Fruit fly (Drosophila melanogaster) whole organism, pupa: ENCODE measurements around the gene CG14658.

ENCODE experiments used
- CG14655 ChIP-seq: fragments of 200-800 bp; sonication (Bioruptor generic); optimal IDR thresholded peaks from 3 replicates; lab custom pipeline; 2017; ENCODE audit warnings: mild to moderate bottlenecking, missing biosample characterization, missing genetic modification reagents, missing genetic modification characterization
- CG17806 ChIP-seq: fragments of 200-800 bp; sonication (Bioruptor generic); optimal IDR thresholded peaks from 2 replicates; lab custom pipeline; 2018; ENCODE audit warnings: missing biosample characterization, mild to moderate bottlenecking, missing genetic modification characterization, moderate library complexity
- CG34367 ChIP-seq: fragments of 200-800 bp; sonication (Bioruptor generic); optimal IDR thresholded peaks from 2 replicates; lab custom pipeline; 2018; ENCODE audit warnings: missing biosample characterization, mild to moderate bottlenecking, missing genetic modification characterization
- CG4496 ChIP-seq: fragments of 200-800 bp; sonication (Bioruptor generic); IDR thresholded peaks from 3 replicates; pipeline ENCODE4 v1.3.6; 2022; ENCODE audit warnings: missing biosample characterization, missing genetic modification characterization
- EcR ChIP-seq: fragments of 200-800 bp; sonication (Bioruptor generic); optimal IDR thresholded peaks from 3 replicates; lab custom pipeline; 2019; ENCODE audit warnings: missing biosample characterization, missing genetic modification characterization, mild to moderate bottlenecking, moderate library complexity, missing genetic modification reagents
- Ets98B ChIP-seq: fragments of 200-800 bp; sonication (Bioruptor generic); IDR thresholded peaks from 2 replicates; pipeline ENCODE4 v1.3.6; 2022; ENCODE audit warnings: missing biosample characterization, missing genetic modification characterization
- Pif1A ChIP-seq: fragments of 200-800 bp; sonication (Bioruptor generic); optimal IDR thresholded peaks from 3 replicates; lab custom pipeline; 2016; ENCODE audit warnings: missing biosample characterization, missing genetic modification characterization
- fd96Ca ChIP-seq: fragments of 200-800 bp; sonication (Bioruptor generic); IDR thresholded peaks from 3 replicates; pipeline ENCODE4 v1.3.6; 2022; ENCODE audit warnings: missing biosample characterization, missing genetic modification characterization

DNA sequence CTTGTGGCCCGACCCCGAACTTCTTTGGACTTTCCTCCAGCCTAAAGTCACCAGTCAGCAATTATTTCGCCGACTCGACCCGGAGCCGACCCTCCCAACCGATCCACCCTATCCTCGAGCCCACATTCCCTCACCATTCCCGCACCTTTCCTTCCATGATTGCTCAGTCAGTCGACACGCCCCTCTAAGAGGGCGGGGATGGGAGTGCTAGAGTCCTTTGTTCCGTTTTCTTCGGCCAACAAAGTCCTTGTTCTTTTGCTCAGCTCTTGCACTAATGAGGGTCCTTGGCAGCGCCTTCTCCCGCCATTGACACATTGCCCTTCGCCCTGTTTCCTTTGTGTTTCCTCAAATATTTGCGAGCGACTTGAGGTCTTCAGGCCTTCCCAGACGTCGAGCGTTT, 15.0 kb upstream of the CG14658 start:
- TF ChIP-seq Ets98B (no peak), EcR (no peak), fd96Ca (GFP tag; lab: Robert Waterston, UW) (no peak), CG17806 (tag; lab: Kevin White, UChicago) (no peak), CG4496 (no peak), CG34367 (no peak), Pif1A (GFP tag; lab: Kevin White, UChicago) (no peak), CG14655 (GFP tag; lab: Kevin White, UChicago) (no peak)
